Worm (Caenorhabditis elegans) whole organism, mixed stage, embryonic: ENCODE measurements around the gene dab-1.

Experiments used
- bed-3 ChIP-seq: fragments of 200-800 bp; sonication (Bioruptor generic); optimal IDR thresholded peaks from 3 replicates; lab custom pipeline; 2018; ENCODE audit warnings: mild to moderate bottlenecking, missing genetic modification characterization, moderate library complexity, missing compliant biosample characterization
- ceh-39 ChIP-seq: fragments of 150-350 bp; optimal IDR thresholded peaks from 2 replicates; lab custom pipeline; 2014; ENCODE audit warnings: missing biosample characterization, missing genetic modification characterization
- elt-3 ChIP-seq: fragments of 150-350 bp; optimal IDR thresholded peaks from 2 replicates; lab custom pipeline; 2014; ENCODE audit warnings: missing biosample characterization, missing genetic modification characterization
- flh-1 ChIP-seq: fragments of 200-800 bp; sonication (Bioruptor generic); optimal IDR thresholded peaks from 2 replicates; lab custom pipeline; 2018; ENCODE audit warnings: mild to moderate bottlenecking, missing genetic modification characterization, moderate library complexity, missing compliant biosample characterization
- lsy-2 ChIP-seq: fragments of 150-350 bp; optimal IDR thresholded peaks from 2 replicates; lab custom pipeline; 2014; ENCODE audit warnings: missing biosample characterization, missing genetic modification characterization
- mep-1 ChIP-seq: fragments of 150-350 bp; optimal IDR thresholded peaks from 2 replicates; lab custom pipeline; 2017; ENCODE audit warnings: missing biosample characterization, missing genetic modification reagents, missing genetic modification characterization, inconsistent platforms
- nhr-12 ChIP-seq: fragments of 150-350 bp; optimal IDR thresholded peaks from 2 replicates; lab custom pipeline; 2014; ENCODE audit warnings: missing biosample characterization, missing genetic modification characterization
- nhr-28 ChIP-seq: fragments of 150-350 bp; optimal IDR thresholded peaks from 2 replicates; lab custom pipeline; 2014; ENCODE audit warnings: missing biosample characterization, missing genetic modification characterization
- snpc-4 ChIP-seq: fragments of 150-350 bp; optimal IDR thresholded peaks from 2 replicates; lab custom pipeline; 2014; ENCODE audit warnings: missing biosample characterization, missing genetic modification characterization
- tbx-8 ChIP-seq: fragments of 200-800 bp; sonication (Bioruptor generic); optimal IDR thresholded peaks from 2 replicates; lab custom pipeline; 2018; ENCODE audit warnings: mild to moderate bottlenecking, missing genetic modification characterization, moderate library complexity, missing compliant biosample characterization
- unc-62 ChIP-seq: fragments of 150-350 bp; optimal IDR thresholded peaks from 2 replicates; lab custom pipeline; 2014; ENCODE audit warnings: missing biosample characterization, missing genetic modification reagents, missing genetic modification characterization

DNA sequence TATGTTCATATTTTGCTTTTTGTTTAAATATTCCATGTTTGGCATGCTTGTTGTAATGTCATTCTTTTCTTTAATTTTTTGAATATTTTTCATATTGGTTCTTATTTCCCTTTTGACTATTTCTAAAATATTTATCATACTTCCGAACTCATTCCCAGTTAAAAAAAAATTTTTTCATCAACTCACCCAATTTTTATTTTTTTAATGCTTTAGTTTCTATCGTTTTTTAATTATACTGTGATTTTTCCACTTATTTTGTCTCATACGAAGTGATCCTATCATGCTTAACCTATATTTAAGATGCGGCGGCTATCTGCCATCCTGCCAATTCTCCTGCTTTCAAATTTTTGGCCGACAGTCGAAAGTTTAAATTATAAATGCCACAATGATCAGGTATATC lies 23.7 kb upstream of the dab-1 start, which contains the start of gene qua-1:
- TF ChIP-seq mep-1 (tag; lab: Kevin White, UChicago) = no peak
- TF ChIP-seq flh-1 (GFP tag; lab: Kevin White, UChicago) = no peak
- TF ChIP-seq snpc-4 = no peak
- no peak for TF ChIP-seq elt-3 (tag; lab: Kevin White, UChicago)
- no peak for TF ChIP-seq tbx-8 (GFP tag; lab: Kevin White, UChicago)
- TF ChIP-seq nhr-12 (tag; lab: Kevin White, UChicago) = no peak
- TF ChIP-seq bed-3 (GFP tag; lab: Kevin White, UChicago) = no peak
- no peak for TF ChIP-seq lsy-2 (tag; lab: Kevin White, UChicago)
- no peak for TF ChIP-seq ceh-39
- TF ChIP-seq nhr-28 (tag; lab: Kevin White, UChicago) = no peak
- TF ChIP-seq unc-62 (GFP tag; lab: Kevin White, UChicago) = no peak
